Worm (Caenorhabditis elegans) whole organism, L4 larva: ENCODE results near the gene aqp-7.

Source experiments
- D1046.2 ChIP-seq: fragments of 200-800 bp; sonication (Bioruptor generic); IDR thresholded peaks from 2 replicates; pipeline ENCODE4 v1.3.6; 2022; ENCODE audit warnings: missing genetic modification characterization, missing compliant biosample characterization
- F10B5.3 ChIP-seq: sonication (generic microtip); optimal IDR thresholded peaks from 2 replicates; lab custom pipeline; 2016; ENCODE audit warnings: mild to moderate bottlenecking, missing genetic modification characterization, missing compliant biosample characterization
- F49E8.2 ChIP-seq: sonication (generic microtip); optimal IDR thresholded peaks from 2 replicates; lab custom pipeline; 2016; ENCODE audit warnings: missing compliant biosample characterization, mild to moderate bottlenecking, missing genetic modification characterization, borderline replicate concordance
- R02D3.7 ChIP-seq: fragments of 150-350 bp; sonication (generic microtip); optimal IDR thresholded peaks from 3 replicates; lab custom pipeline; 2014; ENCODE audit warnings: missing biosample characterization, missing genetic modification characterization
- T20F7.1 ChIP-seq: fragments of 200-800 bp; sonication (Bioruptor generic); optimal IDR thresholded peaks from 2 replicates; lab custom pipeline; 2018; ENCODE audit warnings: mild to moderate bottlenecking, missing genetic modification characterization, missing compliant biosample characterization
- Y5F2A.4 ChIP-seq: fragments of 200-800 bp; sonication (Bioruptor generic); optimal IDR thresholded peaks from 2 replicates; lab custom pipeline; 2018; ENCODE audit warnings: mild to moderate bottlenecking, missing genetic modification characterization, missing compliant biosample characterization
- ZK337.2 ChIP-seq: fragments of 200-800 bp; sonication (Bioruptor generic); IDR thresholded peaks from 2 replicates; pipeline ENCODE4 v1.3.6; 2022; ENCODE audit warnings: missing genetic modification reagents, missing genetic modification characterization, missing compliant biosample characterization
- ZK546.5 ChIP-seq, 2 experiments: sonication (generic microtip); optimal IDR thresholded peaks; 2 replicates each; lab custom pipeline; 2017; ENCODE audit warnings: missing biosample characterization in 2 of 2, missing genetic modification characterization in 2 of 2
- aha-1 ChIP-seq: fragments of 150-350 bp; peaks from one replicate; lab custom pipeline; 2014; ENCODE audit warnings: missing biosample characterization, missing genetic modification characterization
- aly-2 ChIP-seq: sonication (generic microtip); optimal IDR thresholded peaks from 2 replicates; lab custom pipeline; 2018; ENCODE audit warnings: missing biosample characterization, missing genetic modification characterization
- ceh-82 ChIP-seq: sonication (generic microtip); optimal IDR thresholded peaks from 2 replicates; lab custom pipeline; 2017; ENCODE audit warnings: missing biosample characterization, missing genetic modification characterization
- ces-1 ChIP-seq: fragments of 150-350 bp; sonication (generic microtip); optimal IDR thresholded peaks from 4 replicates; lab custom pipeline; 2014; ENCODE audit warnings: missing biosample characterization, missing genetic modification reagents, missing genetic modification characterization
- daf-16 ChIP-seq, 3 experiments: sonication (generic microtip); optimal IDR thresholded peaks; 2 replicates each; lab custom pipeline; 2016 to 2017; ENCODE audit warnings: missing genetic modification characterization in 3 of 3, missing genetic modification reagents in 3 of 3, mild to moderate bottlenecking in 2 of 3, missing compliant biosample characterization in 2 of 3, missing biosample characterization in 1 of 3, moderate library complexity in 1 of 3
- daf-19 ChIP-seq: fragments of 200-800 bp; sonication (Bioruptor generic); conservative IDR thresholded peaks from 2 replicates; pipeline ENCODE4 v1.3.6; 2022; ENCODE audit warnings: missing genetic modification characterization, missing compliant biosample characterization
- daf-8 ChIP-seq: fragments of 200-800 bp; sonication (Bioruptor generic); IDR thresholded peaks from 2 replicates; pipeline ENCODE4 v1.3.6; 2022; ENCODE audit warnings: missing genetic modification characterization, missing compliant biosample characterization
- dmd-6 ChIP-seq: fragments of 200-800 bp; sonication (Bioruptor generic); IDR thresholded peaks from 2 replicates; pipeline ENCODE4 v1.3.6; 2022; ENCODE audit warnings: missing genetic modification reagents, missing genetic modification characterization, missing compliant biosample characterization
- dmd-8 ChIP-seq: fragments of 200-800 bp; sonication (Bioruptor generic); IDR thresholded peaks from 2 replicates; pipeline ENCODE4 v1.3.6; 2022; ENCODE audit warnings: missing genetic modification characterization, missing compliant biosample characterization
- dve-1 ChIP-seq: sonication (generic microtip); optimal IDR thresholded peaks from 2 replicates; lab custom pipeline; 2017; ENCODE audit warnings: antibody characterized with exemption, mild to moderate bottlenecking, missing genetic modification characterization, missing compliant biosample characterization; ENCODE audit not compliant: insufficient read depth
- hlh-11 ChIP-seq: fragments of 200-800 bp; sonication (Bioruptor generic); optimal IDR thresholded peaks from 2 replicates; lab custom pipeline; 2018; ENCODE audit warnings: mild to moderate bottlenecking, missing genetic modification characterization, missing compliant biosample characterization
- hlh-30 ChIP-seq: sonication (generic microtip); optimal IDR thresholded peaks from 2 replicates; lab custom pipeline; 2017; ENCODE audit warnings: antibody characterized with exemption, mild to moderate bottlenecking, missing genetic modification characterization, missing compliant biosample characterization; ENCODE audit not compliant: insufficient read depth
- lin-1 ChIP-seq: fragments of 200-800 bp; sonication (Bioruptor generic); IDR thresholded peaks from 2 replicates; pipeline ENCODE4 v1.3.6; 2022; ENCODE audit warnings: missing genetic modification reagents, missing genetic modification characterization, missing compliant biosample characterization
- lin-15B ChIP-seq: fragments of 150-350 bp; sonication (generic microtip); optimal IDR thresholded peaks from 3 replicates; lab custom pipeline; 2014; ENCODE audit warnings: missing biosample characterization, missing genetic modification characterization
- lin-38 ChIP-seq: fragments of 200-800 bp; sonication (Bioruptor generic); IDR thresholded peaks from 2 replicates; pipeline ENCODE4 v1.3.6; 2022; ENCODE audit warnings: missing genetic modification reagents, missing genetic modification characterization, missing compliant biosample characterization
- lir-3 ChIP-seq: sonication (generic microtip); optimal IDR thresholded peaks from 2 replicates; lab custom pipeline; 2016; ENCODE audit warnings: mild to moderate bottlenecking, missing genetic modification characterization, missing compliant biosample characterization
- lsy-2 ChIP-seq, 2 experiments: fragments of 150-350 bp in 1 of 2; sonication (generic microtip) in 1 of 2; optimal IDR thresholded peaks; 2 replicates each; lab custom pipeline; 2014 to 2017; ENCODE audit warnings: missing biosample characterization in 2 of 2, missing genetic modification characterization in 2 of 2
- madf-5 ChIP-seq, 2 experiments: fragments of 200-800 bp; sonication (Bioruptor generic); IDR thresholded peaks; 2 replicates each; pipeline ENCODE4 v1.3.6; 2022; ENCODE audit warnings: missing compliant biosample characterization in 2 of 2, missing genetic modification characterization in 2 of 2
- mdl-1 ChIP-seq, 2 experiments: fragments of 150-350 bp in 1 of 2; sonication (generic microtip) in 1 of 2; optimal IDR thresholded peaks; 2 replicates each; lab custom pipeline; 2014 to 2017; ENCODE audit warnings: missing biosample characterization in 2 of 2, missing genetic modification characterization in 2 of 2
- nhr-111 ChIP-seq: fragments of 200-800 bp; sonication (Bioruptor generic); optimal IDR thresholded peaks from 2 replicates; lab custom pipeline; 2018; ENCODE audit warnings: mild to moderate bottlenecking, missing genetic modification characterization, missing compliant biosample characterization
- nhr-28 ChIP-seq: fragments of 150-350 bp; optimal IDR thresholded peaks from 2 replicates; lab custom pipeline; 2014; ENCODE audit warnings: missing biosample characterization, missing genetic modification characterization
- nhr-48 ChIP-seq: sonication (generic microtip); optimal IDR thresholded peaks from 2 replicates; lab custom pipeline; 2016; ENCODE audit warnings: mild to moderate bottlenecking, missing genetic modification characterization, missing compliant biosample characterization
- nhr-6 ChIP-seq: fragments of 150-350 bp; optimal IDR thresholded peaks from 2 replicates; lab custom pipeline; 2014; ENCODE audit warnings: missing biosample characterization, missing genetic modification characterization
- nhr-77 ChIP-seq: fragments of 150-350 bp; optimal IDR thresholded peaks from 2 replicates; lab custom pipeline; 2014; ENCODE audit warnings: missing biosample characterization, missing genetic modification characterization
- pha-4 ChIP-seq, 2 experiments: fragments of 150-350 bp in 1 of 2; fragments of 200-800 bp in 1 of 2; sonication (Bioruptor generic) in 1 of 2; IDR thresholded peaks in 1 of 2; optimal IDR thresholded peaks in 1 of 2; 2 replicates each; pipeline versions ENCODE4 v1.3.6 to Lab custom; 2014 to 2022; ENCODE audit warnings: missing genetic modification characterization in 2 of 2, missing genetic modification reagents in 2 of 2, missing biosample characterization in 1 of 2, missing compliant biosample characterization in 1 of 2
- php-3 ChIP-seq: fragments of 200-800 bp; sonication (Bioruptor generic); IDR thresholded peaks from 2 replicates; pipeline ENCODE4 v1.3.6; 2022; ENCODE audit warnings: missing genetic modification reagents, missing genetic modification characterization, missing compliant biosample characterization
- pqm-1 ChIP-seq: sonication (generic microtip); optimal IDR thresholded peaks from 2 replicates; lab custom pipeline; 2017; ENCODE audit warnings: missing biosample characterization, missing genetic modification characterization
- sdz-12 ChIP-seq: fragments of 200-800 bp; sonication (Bioruptor generic); optimal IDR thresholded peaks from 2 replicates; lab custom pipeline; 2018; ENCODE audit warnings: mild to moderate bottlenecking, missing genetic modification characterization, missing compliant biosample characterization
- set-16 ChIP-seq: fragments of 200-800 bp; sonication (Bioruptor generic); IDR thresholded peaks from 2 replicates; pipeline ENCODE4 v1.3.6; 2022; ENCODE audit warnings: missing genetic modification reagents, missing genetic modification characterization, missing compliant biosample characterization
- snpc-4 ChIP-seq: fragments of 150-350 bp; optimal IDR thresholded peaks from 2 replicates; lab custom pipeline; 2014; ENCODE audit warnings: missing biosample characterization, missing genetic modification characterization
- spr-3 ChIP-seq: fragments of 200-800 bp; sonication (Bioruptor generic); optimal IDR thresholded peaks from 2 replicates; lab custom pipeline; 2018; ENCODE audit warnings: mild to moderate bottlenecking, missing genetic modification characterization, missing compliant biosample characterization
- tra-1 ChIP-seq: fragments of 200-800 bp; sonication (Bioruptor generic); IDR thresholded peaks from 2 replicates; pipeline ENCODE4 v1.3.6; 2022; ENCODE audit warnings: missing genetic modification reagents, missing genetic modification characterization, missing compliant biosample characterization
- unc-62 ChIP-seq, 3 experiments: fragments of 150-350 bp in 1 of 3; sonication (generic microtip); optimal IDR thresholded peaks in 2 of 3; peaks in 1 of 3; 1 replicate in 1 of 3; 2 replicates in 2 of 3; lab custom pipeline; 2014 to 2017; ENCODE audit warnings: missing biosample characterization in 3 of 3, missing genetic modification characterization in 3 of 3, missing genetic modification reagents in 3 of 3, missing genotype in 1 of 3
- zag-1 ChIP-seq: fragments of 150-350 bp; optimal IDR thresholded peaks from 2 replicates; lab custom pipeline; 2014; ENCODE audit warnings: missing biosample characterization, missing genetic modification characterization
- zfp-2 ChIP-seq: sonication (generic microtip); optimal IDR thresholded peaks from 2 replicates; lab custom pipeline; 2016; ENCODE audit warnings: mild to moderate bottlenecking, missing genetic modification characterization, missing compliant biosample characterization
- zip-11 ChIP-seq: fragments of 200-800 bp; sonication (Bioruptor generic); IDR thresholded peaks from 2 replicates; pipeline ENCODE4 v1.3.6; 2022; ENCODE audit warnings: missing genetic modification characterization, missing compliant biosample characterization
- zip-2 ChIP-seq: fragments of 150-350 bp; optimal IDR thresholded peaks from 2 replicates; lab custom pipeline; 2014; ENCODE audit warnings: missing biosample characterization, missing genetic modification characterization

Gene aqp-7

ce11 chrX:3029030-3029429, 4.2 kb downstream of the aqp-7 start, which contains the start of gene M02F4.1:
M02F4.1 (minus strand) TSS chrX:3029130.
- TF ChIP-seq pqm-1 = no peak
- TF ChIP-seq ces-1 (GFP tag; lab: Kevin White, UChicago) = no peak
- no peak for TF ChIP-seq aly-2 (tag; lab: Kevin White, UChicago)
- no peak for TF ChIP-seq madf-5 (GFP tag; IDR thresholded peaks at IDR 0.05; lab: Robert Waterston, UW)
- TF ChIP-seq spr-3 (GFP tag; lab: Kevin White, UChicago) = no peak
- no peak for TF ChIP-seq snpc-4 (tag; lab: Kevin White, UChicago)

- TF ChIP-seq nhr-77 (tag; lab: Kevin White, UChicago) (peak; percentile 86), sdz-12 (GFP tag; lab: Kevin White, UChicago) (no peak), zag-1 (no peak), dmd-6 (GFP tag; lab: Robert Waterston, UW) (peak; percentile 87), nhr-6 (tag; lab: Kevin White, UChicago) (peak; percentile 79), ZK337.2 (GFP tag; lab: Robert Waterston, UW) (no peak), mdl-1 (tag; optimal IDR thresholded peaks at IDR 0.05; lab: Kevin White, UChicago) (peak in 1 of 2 experiments; percentile 47), lin-15B (tag; lab: Kevin White, UChicago) (no peak), ZK546.5 (tag; optimal IDR thresholded peaks at IDR 0.05; lab: Kevin White, UChicago) (no peak), T20F7.1 (GFP tag; lab: Kevin White, UChicago) (peak; percentile 38), zfp-2 (tag; lab: Kevin White, UChicago) (no peak), madf-5 (GFP tag; IDR thresholded peaks at IDR 0.05; lab: Robert Waterston, UW) (no peak), zip-2 (no peak), nhr-111 (GFP tag; lab: Kevin White, UChicago) (no peak), tra-1 (0 out of 2 replicates have a peak, but pooled peaks have one; percentile 41), daf-19 (GFP tag; lab: Robert Waterston, UW) (no peak), lin-1 (GFP tag; lab: Robert Waterston, UW) (0 out of 2 replicates have a peak, but pooled peaks have one; percentile 20), pqm-1 (peak; percentile 98), nhr-48 (peak; percentile 1), dve-1 (tag; lab: Kevin White, UChicago) (peak; percentile 72), daf-16 (GFP tag; optimal IDR thresholded peaks at IDR 0.05; lab: Kevin White, UChicago) (no peak), daf-16 (tag; optimal IDR thresholded peaks at IDR 0.05; lab: Kevin White, UChicago) (peak; percentile 74), nhr-28 (tag; lab: Kevin White, UChicago) (peak; percentile 93), F49E8.2 (tag; lab: Kevin White, UChicago) (no peak), hlh-11 (peak; percentile 78)
Observed at ce11 chrX:3031484-3031883, 6.6 kb downstream of the aqp-7 start, which contains the start of gene clec-265. clec-265 (plus strand) TSS chrX:3031783.

ce11 chrX:3033492-3033891, 8.6 kb downstream of the aqp-7 start:
- TF ChIP-seq unc-62 (GFP tag; optimal IDR thresholded peaks at IDR 0.05 in 1 of 2; lab: Kevin White, UChicago) (peak in 1 of 2 experiments; percentile 7), unc-62 (tag; optimal IDR thresholded peaks at IDR 0.05; lab: Kevin White, UChicago) (no peak), dmd-8 (GFP tag; lab: Robert Waterston, UW) (no peak), ceh-82 (no peak)

- TF ChIP-seq R02D3.7 (tag; lab: Kevin White, UChicago) (no peak), Y5F2A.4 (no peak), lin-38 (no peak), aha-1 (tag; lab: Kevin White, UChicago) (no peak), daf-19 (GFP tag; lab: Robert Waterston, UW) (no peak), set-16 (no peak), daf-8 (GFP tag; lab: Robert Waterston, UW) (no peak), ZK546.5 (tag; optimal IDR thresholded peaks at IDR 0.05; lab: Kevin White, UChicago) (no peak), lin-15B (tag; lab: Kevin White, UChicago) (no peak), lir-3 (tag; lab: Kevin White, UChicago) (no peak), F10B5.3 (tag; lab: Kevin White, UChicago) (no peak), pha-4 (GFP tag; IDR thresholded peaks at IDR 0.05; lab: Robert Waterston, UW) (no peak), pha-4 (tag; optimal IDR thresholded peaks at IDR 0.05; lab: Kevin White, UChicago) (no peak), F49E8.2 (tag; lab: Kevin White, UChicago) (no peak), lsy-2 (tag; optimal IDR thresholded peaks at IDR 0.05; lab: Kevin White, UChicago) (no peak), hlh-30 (no peak), zip-11 (no peak), D1046.2 (no peak), php-3 (GFP tag; lab: Robert Waterston, UW) (no peak)
Observed at ce11 chrX:3034203-3034602, 9.3 kb downstream of the aqp-7 start, which contains the start of gene M02F4.2. M02F4.2 (minus strand) TSS chrX:3034303.
